Worm (Caenorhabditis elegans) whole organism, L1 larva: ENCODE measurements around the gene sra-2.

Experiments
- C04F5.9 ChIP-seq: sonication (generic microtip); optimal IDR thresholded peaks from 2 replicates; lab custom pipeline; 2016; ENCODE audit warnings: missing genetic modification characterization, missing compliant biosample characterization
- C16A3.4 ChIP-seq: fragments of 150-350 bp; optimal IDR thresholded peaks from 2 replicates; lab custom pipeline; 2014; ENCODE audit warnings: missing biosample characterization, missing genetic modification characterization
- C34B4.2 ChIP-seq: sonication (generic microtip); optimal IDR thresholded peaks from 2 replicates; lab custom pipeline; 2017; ENCODE audit warnings: mild to moderate bottlenecking, missing genetic modification characterization, missing compliant biosample characterization
- F16B12.6 ChIP-seq: fragments of 150-350 bp; optimal IDR thresholded peaks from 2 replicates; lab custom pipeline; 2014; ENCODE audit warnings: missing biosample characterization, missing genetic modification characterization
- aha-1 ChIP-seq: fragments of 150-350 bp; optimal IDR thresholded peaks from 2 replicates; lab custom pipeline; 2014; ENCODE audit warnings: missing biosample characterization, missing genetic modification characterization
- alr-1 ChIP-seq: fragments of 200-800 bp; sonication (Bioruptor generic); optimal IDR thresholded peaks from 2 replicates; lab custom pipeline; 2018; ENCODE audit warnings: borderline replicate concordance, mild to moderate bottlenecking, missing genetic modification characterization, missing compliant biosample characterization
- aly-2 ChIP-seq: fragments of 150-350 bp; optimal IDR thresholded peaks from 2 replicates; lab custom pipeline; 2014; ENCODE audit warnings: missing biosample characterization, missing genetic modification characterization
- blmp-1 ChIP-seq: fragments of 150-350 bp; optimal IDR thresholded peaks from 2 replicates; lab custom pipeline; 2014; ENCODE audit warnings: missing biosample characterization, missing genetic modification characterization
- ceh-88 ChIP-seq: fragments of 200-800 bp; sonication (Bioruptor generic); IDR thresholded peaks from 2 replicates; pipeline ENCODE4 v1.3.6; 2022; ENCODE audit warnings: missing genetic modification characterization, missing compliant biosample characterization
- ceh-90 ChIP-seq: sonication (generic microtip); optimal IDR thresholded peaks from 2 replicates; lab custom pipeline; 2016; ENCODE audit warnings: missing genetic modification characterization, missing compliant biosample characterization
- dsc-1 ChIP-seq: sonication (generic microtip); optimal IDR thresholded peaks from 2 replicates; lab custom pipeline; 2016; ENCODE audit warnings: mild to moderate bottlenecking, missing genetic modification characterization, missing compliant biosample characterization
- efl-1 ChIP-seq, 4 experiments: fragments of 150-350 bp; optimal IDR thresholded peaks in 3 of 4; peaks in 1 of 4; 1 replicate in 1 of 4; 2 replicates in 3 of 4; lab custom pipeline; 2014; ENCODE audit warnings: missing biosample characterization in 2 of 4, missing genetic modification characterization in 2 of 4, missing genetic modification reagents in 2 of 4
- efl-3 ChIP-seq: fragments of 200-800 bp; sonication (Bioruptor generic); optimal IDR thresholded peaks from 2 replicates; lab custom pipeline; 2018; ENCODE audit warnings: mild to moderate bottlenecking, missing genetic modification characterization, missing compliant biosample characterization
- egl-13 ChIP-seq: sonication (generic microtip); optimal IDR thresholded peaks from 2 replicates; lab custom pipeline; 2016; ENCODE audit warnings: missing genotype, missing genetic modification reagents, missing genetic modification characterization, missing compliant biosample characterization
- egl-27 ChIP-seq, 2 experiments: fragments of 150-350 bp in 1 of 2; sonication (generic microtip); optimal IDR thresholded peaks; 3 replicates each; lab custom pipeline; 2017 to 2018; ENCODE audit warnings: missing biosample characterization in 2 of 2, missing genetic modification characterization in 2 of 2, missing genetic modification reagents in 2 of 2
- fkh-10 ChIP-seq: sonication (generic microtip); optimal IDR thresholded peaks from 2 replicates; lab custom pipeline; 2017; ENCODE audit warnings: missing biosample characterization, missing genetic modification reagents, missing genetic modification characterization
- fos-1 ChIP-seq: fragments of 150-350 bp; optimal IDR thresholded peaks from 2 replicates; lab custom pipeline; 2014; ENCODE audit warnings: missing biosample characterization, missing genetic modification characterization
- grh-1 ChIP-seq: fragments of 200-800 bp; sonication (Bioruptor generic); IDR thresholded peaks from 2 replicates; pipeline ENCODE4 v1.3.6; 2022; ENCODE audit warnings: missing genetic modification reagents, missing genetic modification characterization, missing compliant biosample characterization
- hlh-17 ChIP-seq: fragments of 200-800 bp; sonication (Bioruptor generic); optimal IDR thresholded peaks from 2 replicates; lab custom pipeline; 2018; ENCODE audit warnings: missing genetic modification characterization, mild to moderate bottlenecking, missing compliant biosample characterization, moderate library complexity, borderline replicate concordance
- hpl-2 ChIP-seq: fragments of 150-350 bp; optimal IDR thresholded peaks from 2 replicates; lab custom pipeline; 2014; ENCODE audit warnings: missing biosample characterization, missing genetic modification reagents, missing genetic modification characterization
- irx-1 ChIP-seq: sonication (generic microtip); optimal IDR thresholded peaks from 2 replicates; lab custom pipeline; 2016; ENCODE audit warnings: missing genetic modification characterization, missing compliant biosample characterization
- lin-13 ChIP-seq: fragments of 150-350 bp; optimal IDR thresholded peaks from 2 replicates; lab custom pipeline; 2014; ENCODE audit warnings: missing biosample characterization, missing genetic modification reagents, missing genetic modification characterization
- lin-14 ChIP-seq: fragments of 200-800 bp; sonication (Bioruptor generic); optimal IDR thresholded peaks from 2 replicates; lab custom pipeline; 2018; ENCODE audit warnings: mild to moderate bottlenecking, missing genetic modification characterization, moderate library complexity, missing compliant biosample characterization
- lin-15B ChIP-seq: fragments of 150-350 bp; sonication (generic microtip); optimal IDR thresholded peaks from 3 replicates; lab custom pipeline; 2014; ENCODE audit warnings: missing biosample characterization, missing genetic modification characterization
- lir-3 ChIP-seq: sonication (generic microtip); optimal IDR thresholded peaks from 2 replicates; lab custom pipeline; 2016; ENCODE audit warnings: mild to moderate bottlenecking, missing genetic modification characterization, moderate library complexity, missing compliant biosample characterization; ENCODE audit not compliant: poor library complexity
- lsy-2 ChIP-seq, 2 experiments: fragments of 150-350 bp; optimal IDR thresholded peaks; 2 replicates each; lab custom pipeline; 2014; ENCODE audit warnings: missing biosample characterization in 2 of 2, missing genetic modification characterization in 2 of 2
- mab-9 ChIP-seq: fragments of 200-800 bp; sonication (Bioruptor generic); IDR thresholded peaks from 2 replicates; pipeline ENCODE4 v1.3.6; 2022; ENCODE audit warnings: missing genetic modification reagents, missing genetic modification characterization, missing compliant biosample characterization
- nhr-19 ChIP-seq: fragments of 200-800 bp; sonication (Bioruptor generic); conservative IDR thresholded peaks from 2 replicates; pipeline ENCODE4 v1.3.6; 2022; ENCODE audit warnings: missing genetic modification characterization, missing compliant biosample characterization
- nhr-20 ChIP-seq: sonication (generic microtip); optimal IDR thresholded peaks from 2 replicates; lab custom pipeline; 2016; ENCODE audit warnings: mild to moderate bottlenecking, missing genetic modification characterization, missing compliant biosample characterization
- nhr-28 ChIP-seq: fragments of 150-350 bp; optimal IDR thresholded peaks from 2 replicates; lab custom pipeline; 2014; ENCODE audit warnings: missing biosample characterization, missing genetic modification characterization
- nhr-47 ChIP-seq: sonication (generic microtip); optimal IDR thresholded peaks from 2 replicates; lab custom pipeline; 2016; ENCODE audit warnings: mild to moderate bottlenecking, missing genetic modification characterization, moderate library complexity, missing compliant biosample characterization
- nhr-71 ChIP-seq: sonication (generic microtip); optimal IDR thresholded peaks from 2 replicates; lab custom pipeline; 2016; ENCODE audit warnings: mild to moderate bottlenecking, missing genetic modification characterization, moderate library complexity, missing compliant biosample characterization
- nhr-76 ChIP-seq: sonication (generic microtip); optimal IDR thresholded peaks from 2 replicates; lab custom pipeline; 2017; ENCODE audit warnings: missing biosample characterization, missing genetic modification characterization
- nhr-85 ChIP-seq: sonication (generic microtip); peaks from one replicate; lab custom pipeline; 2016; ENCODE audit warnings: missing genetic modification characterization, inconsistent platforms, missing compliant biosample characterization
- nhr-90 ChIP-seq: sonication (generic microtip); optimal IDR thresholded peaks from 2 replicates; lab custom pipeline; 2016; ENCODE audit warnings: mild to moderate bottlenecking, missing genetic modification characterization, missing compliant biosample characterization; ENCODE audit not compliant: poor library complexity
- pqm-1 ChIP-seq: sonication (generic microtip); optimal IDR thresholded peaks from 3 replicates; lab custom pipeline; 2017; ENCODE audit warnings: missing biosample characterization, missing genetic modification characterization
- sptf-1 ChIP-seq: fragments of 150-350 bp; optimal IDR thresholded peaks from 2 replicates; lab custom pipeline; 2014; ENCODE audit warnings: missing biosample characterization, missing genetic modification characterization
- swsn-7 ChIP-seq: sonication (generic microtip); optimal IDR thresholded peaks from 2 replicates; lab custom pipeline; 2016; ENCODE audit warnings: missing genetic modification characterization, missing compliant biosample characterization
- tbx-2 ChIP-seq: sonication (generic microtip); optimal IDR thresholded peaks from 2 replicates; lab custom pipeline; 2016; ENCODE audit warnings: missing genetic modification characterization, missing compliant biosample characterization
- tlp-1 ChIP-seq: fragments of 150-350 bp; optimal IDR thresholded peaks from 2 replicates; lab custom pipeline; 2014; ENCODE audit warnings: missing biosample characterization, missing genetic modification characterization
- unc-30 ChIP-seq: sonication (generic microtip); optimal IDR thresholded peaks from 2 replicates; lab custom pipeline; 2017; ENCODE audit warnings: missing biosample characterization, missing genetic modification characterization
- unc-62 ChIP-seq: fragments of 150-350 bp; optimal IDR thresholded peaks from 2 replicates; lab custom pipeline; 2014; ENCODE audit warnings: missing biosample characterization, missing genetic modification reagents, missing genetic modification characterization
- unc-98 ChIP-seq: fragments of 200-800 bp; sonication (Bioruptor generic); IDR thresholded peaks from 2 replicates; pipeline ENCODE4 v1.3.6; 2022; ENCODE audit warnings: missing genetic modification characterization, missing compliant biosample characterization
- vab-15 ChIP-seq: sonication (generic microtip); optimal IDR thresholded peaks from 2 replicates; lab custom pipeline; 2017; ENCODE audit warnings: missing genotype, mild to moderate bottlenecking, missing genetic modification characterization, missing compliant biosample characterization
- zip-4 ChIP-seq: fragments of 200-800 bp; sonication (Bioruptor generic); optimal IDR thresholded peaks from 2 replicates; lab custom pipeline; 2018; ENCODE audit warnings: mild to moderate bottlenecking, missing genetic modification characterization, moderate library complexity, missing compliant biosample characterization
- ztf-11 ChIP-seq, 2 experiments: sonication (generic microtip); optimal IDR thresholded peaks; 2 replicates each; lab custom pipeline; 2016 to 2017; ENCODE audit warnings: missing genetic modification characterization in 2 of 2, missing biosample characterization in 1 of 2, missing compliant biosample characterization in 1 of 2

sra-2 gene

DNA sequence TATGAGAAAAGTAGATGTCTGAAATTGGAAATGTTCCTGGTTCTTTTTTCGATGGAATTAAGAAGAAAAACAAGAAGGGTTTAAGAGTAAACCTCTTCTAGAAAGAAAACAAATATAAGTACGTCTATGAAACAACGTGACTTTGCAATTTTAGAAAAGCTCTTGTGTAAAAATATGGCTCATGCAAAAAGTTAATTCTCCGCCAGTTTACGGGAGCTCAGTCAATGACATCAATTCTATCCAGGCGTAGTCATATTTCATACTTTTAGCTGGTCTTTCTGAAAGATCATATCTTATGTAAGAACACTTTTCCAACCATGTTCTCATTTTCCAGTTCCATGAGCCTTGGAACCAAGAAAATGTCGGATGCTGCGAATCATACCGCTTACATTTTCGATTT lies 38.7 kb upstream of the sra-2 start:
- TF ChIP-seq F16B12.6 (tag; lab: Kevin White, UChicago) (no peak), unc-98 (no peak), egl-27 (tag; optimal IDR thresholded peaks at IDR 0.05; lab: Kevin White, UChicago) (no peak), hlh-17 (no peak), unc-30 (tag; lab: Kevin White, UChicago) (no peak), egl-13 (tag; lab: Kevin White, UChicago) (no peak), unc-62 (no peak), pqm-1 (tag; lab: Kevin White, UChicago) (no peak), zip-4 (GFP tag; lab: Kevin White, UChicago) (no peak), C16A3.4 (no peak), ztf-11 (tag; optimal IDR thresholded peaks at IDR 0.05; lab: Kevin White, UChicago) (no peak), hpl-2 (GFP tag; lab: Kevin White, UChicago) (no peak), tlp-1 (tag; lab: Kevin White, UChicago) (no peak), C04F5.9 (tag; lab: Kevin White, UChicago) (no peak), lsy-2 (tag; optimal IDR thresholded peaks at IDR 0.05; lab: Kevin White, UChicago) (no peak)

DNA sequence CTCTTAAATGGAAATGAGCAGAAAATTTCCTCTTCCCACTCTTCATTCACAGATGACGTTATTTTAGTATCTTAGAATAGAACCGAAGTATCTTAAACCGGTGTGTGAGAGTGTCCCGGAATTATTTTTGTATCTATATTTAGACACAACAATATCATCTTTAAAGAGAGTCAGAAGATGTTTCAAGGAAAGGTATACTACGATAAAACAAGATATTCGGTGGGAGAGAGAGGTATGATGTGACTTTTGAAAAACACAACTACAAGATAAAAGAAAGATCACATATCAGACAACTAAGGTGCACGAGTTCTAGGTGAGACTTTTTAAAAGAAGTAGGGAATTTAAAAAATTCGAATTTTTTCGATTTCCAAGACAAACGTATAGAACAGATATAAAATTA lies 38.0 kb upstream of the sra-2 start:
- no peak for TF ChIP-seq C34B4.2
- no peak for TF ChIP-seq lir-3 (tag; lab: Kevin White, UChicago)
- no peak for TF ChIP-seq blmp-1 (tag; lab: Kevin White, UChicago)
- TF ChIP-seq dsc-1 (tag; lab: Kevin White, UChicago), result no peak
- TF ChIP-seq nhr-76 (tag; lab: Kevin White, UChicago), result no peak
- no peak for TF ChIP-seq aha-1 (tag; lab: Kevin White, UChicago)
- no peak for TF ChIP-seq nhr-47 (tag; lab: Kevin White, UChicago)
- no peak for TF ChIP-seq swsn-7 (tag; lab: Kevin White, UChicago)
- no peak for TF ChIP-seq grh-1 (GFP tag; lab: Robert Waterston, UW)
- no peak for TF ChIP-seq nhr-28 (tag; lab: Kevin White, UChicago)
- no peak for TF ChIP-seq lin-13
- peak; percentile 21; the same call in 1 of the 2 replicates for TF ChIP-seq nhr-19 (GFP tag; lab: Robert Waterston, UW)
- TF ChIP-seq unc-30 (tag; lab: Kevin White, UChicago), result no peak
- no peak for TF ChIP-seq efl-3
- TF ChIP-seq efl-1 (optimal IDR thresholded peaks at IDR 0.05; lab: Kevin White, UChicago), result no peak
- no peak for TF ChIP-seq efl-1 (GFP tag; optimal IDR thresholded peaks at IDR 0.05 in 1 of 2; lab: Kevin White, UChicago)
- no peak for TF ChIP-seq ceh-90 (tag; lab: Kevin White, UChicago)
- no peak for TF ChIP-seq mab-9
- peak; percentile 84 for TF ChIP-seq nhr-85 (tag; lab: Kevin White, UChicago)
- no peak for TF ChIP-seq F16B12.6 (tag; lab: Kevin White, UChicago)
- TF ChIP-seq unc-62, result no peak
- no peak for TF ChIP-seq fkh-10 (GFP tag; lab: Kevin White, UChicago)
- TF ChIP-seq C04F5.9 (tag; lab: Kevin White, UChicago), result no peak
- no peak for TF ChIP-seq vab-15 (tag; lab: Kevin White, UChicago)
- peak; percentile 61 for TF ChIP-seq nhr-20 (tag; lab: Kevin White, UChicago)
- peak; percentile 54 for TF ChIP-seq nhr-71 (tag; lab: Kevin White, UChicago)
- TF ChIP-seq tbx-2, result no peak
- no peak for TF ChIP-seq unc-98
- TF ChIP-seq fos-1, result no peak
- no peak for TF ChIP-seq irx-1 (tag; lab: Kevin White, UChicago)
- no peak for TF ChIP-seq pqm-1 (tag; lab: Kevin White, UChicago)
- no peak for TF ChIP-seq aly-2 (tag; lab: Kevin White, UChicago)
- no peak for TF ChIP-seq lin-15B (tag; lab: Kevin White, UChicago)
- TF ChIP-seq sptf-1, result no peak
- TF ChIP-seq nhr-90 (tag; lab: Kevin White, UChicago), result no peak
- TF ChIP-seq alr-1, result no peak
- TF ChIP-seq lsy-2 (tag; optimal IDR thresholded peaks at IDR 0.05; lab: Kevin White, UChicago), result peak in 1 of 2 experiments; percentile 24
- TF ChIP-seq lin-14 (GFP tag; lab: Kevin White, UChicago), result peak; percentile 39
- TF ChIP-seq ceh-88 (GFP tag; lab: Robert Waterston, UW), result no peak
